Fruit fly (Drosophila melanogaster): Measurements from ENCODE around the gene Mbs.

DNA sequence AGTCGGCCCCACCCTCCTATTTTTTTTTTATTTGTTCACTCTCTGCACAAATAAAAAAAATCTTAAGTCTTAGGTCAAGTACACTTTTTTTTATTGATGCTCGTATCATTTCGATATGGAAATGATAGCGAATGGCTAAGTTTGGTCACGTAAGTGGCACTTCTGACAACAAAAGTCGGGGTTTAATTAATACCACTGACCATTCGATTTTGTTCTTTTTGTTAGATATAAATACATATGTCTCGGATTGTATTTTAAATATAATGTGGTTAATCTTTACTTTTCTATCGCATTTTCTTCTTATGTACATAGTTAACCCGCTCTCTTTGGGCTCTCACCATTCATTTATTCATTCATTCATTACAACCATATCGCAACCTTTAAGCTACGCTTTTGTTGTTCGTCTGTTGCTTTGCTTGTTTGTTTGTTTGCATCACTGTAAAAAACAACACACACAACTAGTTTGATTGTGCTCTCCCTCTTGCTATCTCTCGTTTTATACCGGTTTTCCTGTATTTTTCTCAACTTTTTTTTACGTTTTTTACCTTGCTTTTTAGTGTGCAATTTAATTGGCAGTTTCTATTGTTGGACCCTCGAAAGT, 49.5 kb upstream of the Mbs start:
- TF ChIP-seq CTCF (optimal IDR thresholded peaks at IDR 0.05) (no peak), CG8478 (optimal IDR thresholded peaks at IDR 0.05) (no peak)
